Worm (Caenorhabditis elegans) whole organism, dauer: Measurements from ENCODE around the gene Y40H7A.10.

Experiments
- unc-62 ChIP-seq: sonication (generic microtip); optimal IDR thresholded peaks from 2 replicates; lab custom pipeline; 2017; ENCODE audit warnings: missing biosample characterization, missing genetic modification reagents, missing genetic modification characterization

Y40H7A.10 gene

ce11 chrIV:15215470-15215869 lies at the start of gene Y40H7A.10:
Y40H7A.10 (minus strand) TSS chrIV:15215597.
- no peak for TF ChIP-seq unc-62 (GFP tag; lab: Kevin White, UChicago)

DNA sequence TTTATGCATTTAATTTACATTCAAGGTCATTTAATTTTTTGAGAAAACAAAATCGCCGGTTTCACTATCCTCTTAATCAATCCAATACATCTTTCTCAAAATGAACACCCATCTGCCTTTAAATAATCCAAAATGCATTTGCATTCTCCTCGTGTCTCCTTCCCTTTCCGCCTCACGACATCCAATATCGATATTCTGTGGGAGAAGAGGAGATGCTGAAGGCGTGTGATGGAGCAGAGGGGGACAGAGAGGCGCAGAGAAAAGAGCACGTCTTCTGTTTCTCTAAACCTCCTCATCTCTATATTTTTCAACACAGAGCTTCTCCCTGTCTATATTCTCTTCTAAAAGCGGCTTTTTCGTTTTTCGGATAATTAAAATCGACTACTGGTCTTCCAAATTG lies 44.2 kb upstream of the Y40H7A.10 start, which contains the start of gene Y73F8A.5:
Gene Y73F8A.5 (plus strand): TSS at position 321 of the 400 bp plus-strand sequence.
- no peak for TF ChIP-seq unc-62 (GFP tag; lab: Kevin White, UChicago)

ce11 chrIV:15252157-15252556 lies 36.8 kb upstream of the Y40H7A.10 start, which contains the start of gene srj-42:
srj-42 (minus strand) TSS chrIV:15252257.
- no peak for TF ChIP-seq unc-62 (GFP tag; lab: Kevin White, UChicago)

ce11 chrIV:15251075-15251474 lies 35.7 kb upstream of the Y40H7A.10 start:
- TF ChIP-seq unc-62 (GFP tag; lab: Kevin White, UChicago) = no peak

ce11 chrIV:15245655-15246054 lies 30.3 kb upstream of the Y40H7A.10 start, which contains the start of gene Y73F8A.36:
Y73F8A.36 (plus strand) TSS chrIV:15245955.
- no peak for TF ChIP-seq unc-62 (GFP tag; lab: Kevin White, UChicago)

- no peak for TF ChIP-seq unc-62 (GFP tag; lab: Kevin White, UChicago)
Observed at ce11 chrIV:15235856-15236255, 20.5 kb upstream of the Y40H7A.10 start, which contains the start of gene lgc-52. lgc-52 (plus strand) TSS chrIV:15236123.

ce11 chrIV:15234943-15235605 lies 19.7 kb upstream of the Y40H7A.10 start, which contains the start of gene pkd-2:
pkd-2 (minus strand) TSS chrIV:15234993.
- no peak for TF ChIP-seq unc-62 (GFP tag; lab: Kevin White, UChicago)

- TF ChIP-seq unc-62 (GFP tag; lab: Kevin White, UChicago) = no peak
Observed at ce11 chrIV:15234272-15234671, 18.9 kb upstream of the Y40H7A.10 start.

ce11 chrIV:15220253-15220652 lies 4.9 kb upstream of the Y40H7A.10 start, which contains the start of gene Y40H7A.11:
Y40H7A.11 (minus strand) TSS chrIV:15220353.
- TF ChIP-seq unc-62 (GFP tag; lab: Kevin White, UChicago) = no peak

DNA sequence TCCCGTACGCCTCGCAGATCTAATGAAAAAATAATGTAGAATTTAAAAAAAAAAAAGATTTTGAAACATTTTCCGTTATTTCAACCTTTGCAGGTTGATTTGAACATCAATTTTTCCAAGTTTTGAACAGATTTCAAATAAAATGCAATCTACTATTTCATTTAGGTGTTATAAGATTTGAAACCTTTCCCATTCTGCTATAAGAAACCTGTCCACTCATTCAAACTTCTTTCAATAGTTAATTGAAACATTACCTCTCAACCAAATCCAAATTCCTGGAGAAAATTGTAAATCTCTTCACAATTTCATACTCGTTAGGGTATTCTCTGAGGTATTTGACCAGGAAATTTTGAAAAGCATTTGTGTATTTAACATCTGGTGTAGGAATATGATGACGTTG lies 703 bp downstream of the Y40H7A.10 start:
- no peak for TF ChIP-seq unc-62 (GFP tag; lab: Kevin White, UChicago)

DNA sequence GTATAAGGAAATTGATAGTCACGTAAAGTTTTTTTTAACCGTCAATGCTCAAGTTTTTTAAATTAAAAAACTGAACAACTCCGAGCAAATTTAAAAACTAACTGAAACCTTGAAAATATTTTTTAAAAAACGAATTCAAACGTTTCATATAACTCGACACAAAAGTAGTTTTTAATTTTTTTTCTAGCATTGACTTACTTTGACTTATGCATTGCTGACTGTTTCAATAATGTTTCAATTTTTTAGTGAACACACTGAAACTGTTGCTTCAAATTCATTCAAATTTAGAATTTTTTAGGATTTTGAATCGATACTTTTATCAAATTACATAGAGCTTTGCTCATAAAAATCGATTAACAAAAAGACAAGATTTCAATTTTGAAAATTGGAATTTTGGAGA lies 4.9 kb downstream of the Y40H7A.10 start:
- TF ChIP-seq unc-62 (GFP tag; lab: Kevin White, UChicago) = no peak

DNA sequence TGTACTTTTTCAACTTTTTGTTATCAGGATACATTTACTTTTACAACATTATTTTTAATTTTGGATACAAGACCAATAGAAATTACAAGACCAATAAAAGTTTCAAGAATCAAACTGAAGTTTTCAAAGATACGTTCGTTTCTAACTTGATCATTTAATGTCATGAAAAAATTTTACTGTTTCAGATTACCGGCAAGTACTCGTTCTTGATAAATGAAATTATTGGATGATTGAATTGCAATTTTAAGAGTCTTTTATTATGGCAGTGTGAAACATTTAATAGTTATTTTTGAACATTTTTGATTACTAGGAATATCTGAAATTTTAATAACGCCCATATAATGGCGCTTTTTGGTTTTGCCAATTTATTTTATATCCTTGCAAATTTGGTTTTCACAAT lies 8.7 kb downstream of the Y40H7A.10 start:
- TF ChIP-seq unc-62 (GFP tag; lab: Kevin White, UChicago) = no peak

ce11 chrIV:15202923-15203322 lies 12.5 kb downstream of the Y40H7A.10 start, which contains the start of gene sra-30:
sra-30 (minus strand) TSS chrIV:15203023.
- no peak for TF ChIP-seq unc-62 (GFP tag; lab: Kevin White, UChicago)

DNA sequence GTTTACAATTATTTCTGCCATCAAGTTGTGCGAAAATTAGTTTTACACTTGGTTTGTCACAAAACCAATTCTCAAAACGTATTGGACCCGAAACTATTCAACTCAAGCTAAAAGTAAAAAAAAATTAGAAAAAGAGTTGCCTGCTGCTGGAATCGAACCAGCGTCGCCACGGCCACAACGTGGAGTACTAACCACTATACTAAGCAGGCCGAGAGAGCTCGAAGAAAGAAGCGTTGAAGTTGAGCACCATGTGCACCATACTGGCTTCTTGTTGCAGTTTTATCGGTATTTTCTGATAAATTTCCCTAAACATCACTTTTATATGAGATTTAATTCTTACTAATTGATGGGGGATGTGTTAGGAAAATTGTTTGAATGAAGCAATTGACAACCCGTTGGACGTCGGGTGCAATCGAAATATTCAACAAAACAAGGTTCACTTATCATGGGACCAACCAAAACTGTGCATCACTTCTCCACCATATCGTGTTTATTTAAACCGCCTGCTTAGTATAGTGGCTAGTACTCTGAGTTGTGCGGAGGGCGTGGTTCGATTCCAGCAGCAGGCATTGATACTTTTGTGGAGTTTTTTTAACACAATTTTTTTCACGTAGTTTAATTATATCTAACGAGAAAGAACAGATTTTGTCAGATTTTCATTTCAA lies 27.7 kb downstream of the Y40H7A.10 start:
- no peak for TF ChIP-seq unc-62 (GFP tag; lab: Kevin White, UChicago)

DNA sequence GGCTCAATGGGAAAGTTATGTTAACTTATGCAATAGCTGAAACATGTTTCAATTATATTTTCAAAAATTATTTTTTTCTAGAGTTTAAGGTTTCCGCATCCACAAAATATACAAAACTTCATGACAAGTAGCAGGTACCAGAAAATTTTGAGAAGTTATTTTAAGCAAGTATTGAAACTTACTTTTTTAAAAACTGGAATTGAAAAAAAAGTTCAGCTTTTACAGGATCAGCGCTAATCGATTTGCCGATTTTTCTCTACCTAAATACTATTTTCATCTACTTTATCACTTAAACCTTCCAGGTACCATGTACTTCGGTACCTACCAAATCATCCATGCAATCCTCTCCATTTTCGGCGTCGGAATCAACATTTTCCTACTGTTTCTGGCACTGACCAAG lies 35.8 kb downstream of the Y40H7A.10 start, which contains the start of gene srd-23:
Gene srd-23 (plus strand): TSS at position 301 of the 400 bp plus-strand sequence.
- TF ChIP-seq unc-62 (GFP tag; lab: Kevin White, UChicago) = no peak

- no peak for TF ChIP-seq unc-62 (GFP tag; lab: Kevin White, UChicago)
Observed at ce11 chrIV:15175487-15176128, 39.8 kb downstream of the Y40H7A.10 start, which contains the start of gene Y40H7A.4. Y40H7A.4 (minus strand) TSS chrIV:15175537.
